Fruit fly (Drosophila melanogaster): Measurements from ENCODE around the gene CG14137.

- TF ChIP-seq CTCF (optimal IDR thresholded peaks at IDR 0.05) (peak in 1 of 2 experiments; percentile 15), CG8478 (optimal IDR thresholded peaks at IDR 0.05) (no peak)
Measured at dm6 chr3L:11554796-11555195, 45.1 kb downstream of the CG14137 start.

All from S2 (cell line).